Fruit fly (Drosophila melanogaster): ENCODE results near the gene Abl.

DNA sequence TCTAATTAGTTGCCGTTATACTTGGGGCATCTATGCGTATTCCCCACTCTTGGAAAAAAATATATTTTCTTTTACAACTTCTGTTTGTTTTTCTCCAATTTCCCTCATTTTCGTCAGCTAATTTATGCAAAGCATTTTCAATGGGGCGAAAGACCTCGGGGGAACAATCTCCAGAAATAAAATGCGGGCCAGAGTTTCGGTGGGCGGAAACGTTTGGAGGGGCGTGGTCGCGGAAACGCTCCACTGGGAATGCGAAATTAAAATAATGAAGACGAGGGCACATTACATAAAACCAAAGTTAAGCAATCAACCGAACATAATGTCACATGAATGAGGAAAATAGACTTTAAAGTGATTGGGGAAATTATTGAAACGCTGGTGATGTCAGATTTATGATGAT lies 6.6 kb downstream of the Abl start:
- TF ChIP-seq ttk (optimal IDR thresholded peaks at IDR 0.05): no peak
- no peak for TF ChIP-seq psq (optimal IDR thresholded peaks at IDR 0.05)
- no peak for TF ChIP-seq h (optimal IDR thresholded peaks at IDR 0.05)
- TF ChIP-seq Myc (optimal IDR thresholded peaks at IDR 0.05): no peak
- TF ChIP-seq Sin3A (optimal IDR thresholded peaks at IDR 0.05): no peak
- no peak for TF ChIP-seq insv (optimal IDR thresholded peaks at IDR 0.05)
